Fruit fly (Drosophila melanogaster) whole organism, embryonic: ENCODE results near the gene CG5790.
A peak's percentile ranks its signal among the peaks of the same experiment; 100 is the strongest.

ENCODE experiments used
- Atf3 ChIP-seq: fragments of 200-800 bp; sonication (Bioruptor generic); optimal IDR thresholded peaks from 3 replicates; lab custom pipeline; 2016; ENCODE audit warnings: missing biosample characterization, missing genetic modification characterization
- CG10321 ChIP-seq: fragments of 200-800 bp; sonication (Bioruptor generic); IDR thresholded peaks from 2 replicates; pipeline ENCODE4 v1.3.6; 2022; ENCODE audit warnings: missing biosample characterization, missing genetic modification characterization
- CG11696 ChIP-seq: fragments of 200-800 bp; sonication (Bioruptor generic); IDR thresholded peaks from 2 replicates; pipeline ENCODE4 v1.3.6; 2022; ENCODE audit warnings: missing biosample characterization, missing genetic modification characterization
- CG12155 ChIP-seq: fragments of 200-800 bp; sonication (Bioruptor generic); optimal IDR thresholded peaks from 3 replicates; lab custom pipeline; 2016; ENCODE audit warnings: missing biosample characterization, missing genetic modification characterization
- CG1233 ChIP-seq: fragments of 200-800 bp; sonication (Bioruptor generic); optimal IDR thresholded peaks from 4 replicates; lab custom pipeline; 2018; ENCODE audit warnings: missing biosample characterization, mild to moderate bottlenecking, missing genetic modification characterization
- CG13424 ChIP-seq: fragments of 200-800 bp; sonication (Bioruptor generic); optimal IDR thresholded peaks from 2 replicates; lab custom pipeline; 2019; ENCODE audit warnings: missing biosample characterization, mild to moderate bottlenecking, missing genetic modification characterization, moderate library complexity
- CG13894 ChIP-seq: fragments of 200-800 bp; sonication (Bioruptor generic); optimal IDR thresholded peaks from 3 replicates; lab custom pipeline; 2018; ENCODE audit warnings: missing biosample characterization, mild to moderate bottlenecking, missing genetic modification characterization, moderate library complexity
- CG17385 ChIP-seq: fragments of 200-800 bp; sonication (Bioruptor generic); optimal IDR thresholded peaks from 3 replicates; lab custom pipeline; 2018; ENCODE audit warnings: missing biosample characterization, mild to moderate bottlenecking, missing genetic modification characterization
- CG18599 ChIP-seq: fragments of 200-800 bp; sonication (Bioruptor generic); optimal IDR thresholded peaks from 3 replicates; lab custom pipeline; 2017; ENCODE audit warnings: missing biosample characterization, missing genetic modification characterization, mild to moderate bottlenecking, moderate library complexity, missing genetic modification reagents
- CG2116 ChIP-seq: fragments of 200-800 bp; sonication (Bioruptor generic); optimal IDR thresholded peaks from 3 replicates; lab custom pipeline; 2018; ENCODE audit warnings: missing biosample characterization, mild to moderate bottlenecking, missing genetic modification characterization
- CG2120 ChIP-seq: fragments of 200-800 bp; sonication (Bioruptor generic); optimal IDR thresholded peaks from 3 replicates; lab custom pipeline; 2016; ENCODE audit warnings: missing biosample characterization, missing genetic modification characterization
- CG2199 ChIP-seq: fragments of 200-800 bp; sonication (Bioruptor generic); IDR thresholded peaks from 3 replicates; pipeline ENCODE4 v1.3.6; 2022; ENCODE audit warnings: missing biosample characterization, missing genetic modification characterization
- CG3847 ChIP-seq: fragments of 200-800 bp; sonication (Bioruptor generic); IDR thresholded peaks from 2 replicates; pipeline ENCODE4 v1.3.6; 2022; ENCODE audit warnings: missing biosample characterization, missing genetic modification characterization
- CG4282 ChIP-seq: fragments of 200-800 bp; sonication (Bioruptor generic); optimal IDR thresholded peaks from 2 replicates; lab custom pipeline; 2016; ENCODE audit warnings: missing biosample characterization, missing genetic modification characterization
- CG4617 ChIP-seq: fragments of 200-800 bp; sonication (Bioruptor generic); optimal IDR thresholded peaks from 3 replicates; lab custom pipeline; 2016; ENCODE audit warnings: missing biosample characterization, missing genetic modification characterization, borderline replicate concordance
- CG7786 ChIP-seq: fragments of 200-800 bp; sonication (Bioruptor generic); optimal IDR thresholded peaks from 2 replicates; lab custom pipeline; 2016; ENCODE audit warnings: missing biosample characterization, missing genetic modification characterization
- CG8924 ChIP-seq: fragments of 200-800 bp; optimal IDR thresholded peaks from 3 replicates; lab custom pipeline; 2019; ENCODE audit warnings: missing biosample characterization, mild to moderate bottlenecking, missing genetic modification characterization, moderate library complexity
- CG9609 ChIP-seq: fragments of 200-800 bp; sonication (Bioruptor generic); optimal IDR thresholded peaks from 3 replicates; lab custom pipeline; 2016; ENCODE audit warnings: missing biosample characterization, missing genetic modification characterization
- Camta ChIP-seq: fragments of 200-800 bp; sonication (Bioruptor generic); optimal IDR thresholded peaks from 2 replicates; lab custom pipeline; 2016; ENCODE audit warnings: missing biosample characterization, missing genetic modification characterization
- D19B ChIP-seq: fragments of 200-800 bp; sonication (Bioruptor generic); optimal IDR thresholded peaks from 2 replicates; lab custom pipeline; 2017; ENCODE audit warnings: missing biosample characterization, mild to moderate bottlenecking, missing genetic modification characterization
- Deaf1 ChIP-seq: fragments of 200-800 bp; optimal IDR thresholded peaks from 3 replicates; lab custom pipeline; 2019; ENCODE audit warnings: missing biosample characterization, mild to moderate bottlenecking, missing genetic modification characterization, moderate library complexity
- Dp ChIP-seq: fragments of 200-800 bp; sonication (Bioruptor generic); optimal IDR thresholded peaks from 2 replicates; lab custom pipeline; 2018; ENCODE audit warnings: missing biosample characterization, mild to moderate bottlenecking, missing genetic modification characterization, moderate library complexity
- HHEX ChIP-seq: fragments of 200-800 bp; sonication (Bioruptor generic); optimal IDR thresholded peaks from 3 replicates; lab custom pipeline; 2017; ENCODE audit warnings: missing biosample characterization, mild to moderate bottlenecking, missing genetic modification characterization, missing genetic modification reagents
- HmgD ChIP-seq: fragments of 200-800 bp; sonication (Bioruptor generic); optimal IDR thresholded peaks from 3 replicates; lab custom pipeline; 2016; ENCODE audit warnings: missing biosample characterization, missing genetic modification characterization
- MTF-1 ChIP-seq: fragments of 200-800 bp; sonication (Bioruptor generic); optimal IDR thresholded peaks from 2 replicates; lab custom pipeline; 2018; ENCODE audit warnings: missing biosample characterization, mild to moderate bottlenecking, missing genetic modification characterization, borderline replicate concordance
- Mad ChIP-seq: fragments of 200-800 bp; sonication (Bioruptor generic); optimal IDR thresholded peaks from 2 replicates; lab custom pipeline; 2016; ENCODE audit warnings: missing biosample characterization, missing genetic modification characterization
- Med ChIP-seq: fragments of 200-800 bp; sonication (Bioruptor generic); peaks from one replicate; lab custom pipeline; 2016; ENCODE audit warnings: missing biosample characterization, missing genetic modification characterization, mild to moderate bottlenecking, inconsistent platforms, moderate library complexity
- Mes4 ChIP-seq: fragments of 200-800 bp; sonication (Bioruptor generic); optimal IDR thresholded peaks from 2 replicates; lab custom pipeline; 2016; ENCODE audit warnings: missing biosample characterization, missing genetic modification characterization
- Myb ChIP-seq: fragments of 200-800 bp; sonication (Bioruptor generic); optimal IDR thresholded peaks from 2 replicates; lab custom pipeline; 2016; ENCODE audit warnings: missing biosample characterization, missing genetic modification characterization
- Rfx ChIP-seq: fragments of 200-800 bp; sonication (Bioruptor generic); IDR thresholded peaks from 2 replicates; pipeline ENCODE4 v1.3.6; 2022; ENCODE audit warnings: missing biosample characterization, missing genetic modification characterization
- Rx ChIP-seq: fragments of 200-800 bp; sonication (Bioruptor generic); IDR thresholded peaks from 2 replicates; pipeline ENCODE4 v1.3.6; 2022; ENCODE audit warnings: missing biosample characterization, missing genetic modification characterization
- Sin3A ChIP-seq: fragments of >200 bp; optimal IDR thresholded peaks from 2 replicates; lab custom pipeline; 2018
- Sry-β ChIP-seq: fragments of 200-800 bp; sonication (Bioruptor generic); optimal IDR thresholded peaks from 2 replicates; lab custom pipeline; 2018; ENCODE audit warnings: missing biosample characterization, mild to moderate bottlenecking, missing genetic modification characterization, moderate library complexity
- Tbp ChIP-seq: fragments of >200 bp; optimal IDR thresholded peaks from 2 replicates; lab custom pipeline; 2018; ENCODE audit warnings: missing biosample characterization, missing genetic modification characterization
- Xbp1 ChIP-seq: fragments of 200-800 bp; sonication (Bioruptor generic); optimal IDR thresholded peaks from 3 replicates; lab custom pipeline; 2016; ENCODE audit warnings: missing biosample characterization, mild to moderate bottlenecking, missing genetic modification characterization
- Xrp1 ChIP-seq: fragments of 200-800 bp; sonication (Bioruptor generic); IDR thresholded peaks from 2 replicates; pipeline ENCODE4 v1.3.6; 2022; ENCODE audit warnings: missing biosample characterization, missing genetic modification characterization
- ab ChIP-seq: fragments of 200-800 bp; sonication (Bioruptor generic); optimal IDR thresholded peaks from 2 replicates; lab custom pipeline; 2016; ENCODE audit warnings: missing biosample characterization, missing genetic modification characterization
- ase ChIP-seq: fragments of 200-800 bp; sonication (Bioruptor generic); IDR thresholded peaks from 3 replicates; pipeline ENCODE4 v1.3.6; 2022; ENCODE audit warnings: missing biosample characterization, missing genetic modification characterization
- bsh ChIP-seq, 2 experiments: fragments of 200-800 bp; sonication (Bioruptor generic); optimal IDR thresholded peaks; 2 replicates each; lab custom pipeline; 2017 to 2018; ENCODE audit warnings: mild to moderate bottlenecking in 2 of 2, missing biosample characterization in 2 of 2, missing genetic modification characterization in 2 of 2, moderate library complexity in 1 of 2
- da ChIP-seq: fragments of 200-800 bp; sonication (Bioruptor generic); optimal IDR thresholded peaks from 2 replicates; lab custom pipeline; 2016; ENCODE audit warnings: missing biosample characterization, missing genetic modification characterization
- fu2 ChIP-seq: fragments of 200-800 bp; sonication (Bioruptor generic); optimal IDR thresholded peaks from 2 replicates; lab custom pipeline; 2016; ENCODE audit warnings: missing biosample characterization, missing genetic modification characterization
- gce ChIP-seq: fragments of 200-800 bp; sonication (Bioruptor generic); IDR thresholded peaks from 3 replicates; pipeline ENCODE4 v1.3.6; 2022; ENCODE audit warnings: missing biosample characterization, missing genetic modification characterization
- gt ChIP-seq: fragments of 200-800 bp; sonication (Bioruptor generic); IDR thresholded peaks from 2 replicates; pipeline ENCODE4 v1.3.6; 2022; ENCODE audit warnings: missing biosample characterization, missing genetic modification characterization
- lov ChIP-seq, 2 experiments: fragments of 200-800 bp in 1 of 2; fragments of >200 bp in 1 of 2; sonication (Bioruptor generic) in 1 of 2; IDR thresholded peaks in 1 of 2; optimal IDR thresholded peaks in 1 of 2; 2 replicates in 1 of 2; 3 replicates in 1 of 2; pipeline versions ENCODE4 v1.3.6 to Lab custom; 2017 to 2022; ENCODE audit warnings: missing biosample characterization in 1 of 2, missing genetic modification characterization in 1 of 2
- luna ChIP-seq: fragments of 200-800 bp; sonication (Bioruptor generic); optimal IDR thresholded peaks from 2 replicates; lab custom pipeline; 2016; ENCODE audit warnings: missing biosample characterization, missing genetic modification characterization
- pita ChIP-seq: fragments of 200-800 bp; sonication (Bioruptor generic); optimal IDR thresholded peaks from 2 replicates; lab custom pipeline; 2017; ENCODE audit warnings: missing biosample characterization, mild to moderate bottlenecking, missing genetic modification characterization

The CG5790 gene

dm6 chr2L:18328737-18329136, 34.1 kb downstream of the CG5790 start (continued):
- TF ChIP-seq luna (no peak), D19B (GFP tag; lab: Kevin White, UChicago) (no peak), Mad (GFP tag; lab: Kevin White, UChicago) (no peak), Mes4 (GFP tag; lab: Kevin White, UChicago) (no peak), Myb (GFP tag; lab: Kevin White, UChicago) (peak; percentile 6), HmgD (GFP tag; lab: Kevin White, UChicago) (no peak), CG4617 (GFP tag; lab: Kevin White, UChicago) (no peak), Deaf1 (no peak), CG3847 (GFP tag; lab: Robert Waterston, UW) (no peak), CG11696 (GFP tag; lab: Robert Waterston, UW) (no peak), Rfx (peak; percentile 66), gt (GFP tag; lab: Robert Waterston, UW) (no peak), CG13424 (tag; lab: Kevin White, UChicago) (no peak), Xbp1 (GFP tag; lab: Kevin White, UChicago) (peak; percentile 0), Xrp1 (GFP tag; lab: Robert Waterston, UW) (peak; percentile 21; the same call in 1 of the 2 replicates), Camta (GFP tag; lab: Kevin White, UChicago) (no peak), lov (optimal IDR thresholded peaks at IDR 0.05; lab: Kevin White, UChicago) (no peak), lov (GFP tag; IDR thresholded peaks at IDR 0.05; lab: Robert Waterston, UW) (0 out of 3 replicates have a peak, but pooled peaks have one; percentile 31), CG13894 (tag; lab: Kevin White, UChicago) (no peak), gce (GFP tag; lab: Robert Waterston, UW) (peak; percentile 65; the same call in 1 of the 3 replicates), CG4282 (GFP tag; lab: Kevin White, UChicago) (no peak), HHEX (GFP tag; lab: Kevin White, UChicago) (peak; percentile 6), Rx (peak; percentile 50; the same call in 1 of the 2 replicates), Med (GFP tag; lab: Kevin White, UChicago) (peak; percentile 78), bsh (GFP tag; optimal IDR thresholded peaks at IDR 0.05; lab: Kevin White, UChicago) (peak in 1 of 2 experiments; percentile 65), CG7786 (GFP tag; lab: Kevin White, UChicago) (peak; percentile 44), CG18599 (GFP tag; lab: Kevin White, UChicago) (peak; percentile 48), da (GFP tag; lab: Kevin White, UChicago) (no peak), CG2120 (GFP tag; lab: Kevin White, UChicago) (peak; percentile 39), Sin3A (lab: Kevin White, UChicago) (no peak), CG2116 (GFP tag; lab: Kevin White, UChicago) (no peak), CG1233 (GFP tag; lab: Kevin White, UChicago) (no peak), CG17385 (GFP tag; lab: Kevin White, UChicago) (peak; percentile 51), CG10321 (no peak), ase (GFP tag; lab: Robert Waterston, UW) (0 out of 3 replicates have a peak, but pooled peaks have one; percentile 48), Sry-β (GFP tag; lab: Kevin White, UChicago) (no peak), CG8924 (tag; lab: Kevin White, UChicago) (no peak), CG9609 (GFP tag; lab: Kevin White, UChicago) (peak; percentile 26), MTF-1 (GFP tag; lab: Kevin White, UChicago) (no peak), fu2 (GFP tag; lab: Kevin White, UChicago) (no peak), CG12155 (GFP tag; lab: Kevin White, UChicago) (peak; percentile 15), pita (GFP tag; lab: Kevin White, UChicago) (no peak), Atf3 (GFP tag; lab: Kevin White, UChicago) (no peak), Tbp (GFP tag; lab: Kevin White, UChicago) (no peak), CG2199 (GFP tag; lab: Robert Waterston, UW) (0 out of 3 replicates have a peak, but pooled peaks have one; percentile 44), Dp (GFP tag; lab: Kevin White, UChicago) (no peak), ab (GFP tag; lab: Kevin White, UChicago) (peak; percentile 8)
